Worm (Caenorhabditis elegans) whole organism, mixed stage, embryonic: ENCODE results near the gene dgat-2.

Experiments used
- M03D4.4 ChIP-seq: sonication (generic microtip); optimal IDR thresholded peaks from 2 replicates; lab custom pipeline; 2017; ENCODE audit warnings: mild to moderate bottlenecking, missing genetic modification characterization, missing compliant biosample characterization
- bed-3 ChIP-seq: fragments of 200-800 bp; sonication (Bioruptor generic); optimal IDR thresholded peaks from 3 replicates; lab custom pipeline; 2018; ENCODE audit warnings: mild to moderate bottlenecking, missing genetic modification characterization, moderate library complexity, missing compliant biosample characterization
- blmp-1 ChIP-seq: fragments of 150-350 bp; optimal IDR thresholded peaks from 2 replicates; lab custom pipeline; 2014; ENCODE audit warnings: missing biosample characterization, missing genetic modification characterization
- ceh-39 ChIP-seq: fragments of 150-350 bp; optimal IDR thresholded peaks from 2 replicates; lab custom pipeline; 2014; ENCODE audit warnings: missing biosample characterization, missing genetic modification characterization
- ceh-83 ChIP-seq: fragments of 200-800 bp; sonication (Bioruptor generic); optimal IDR thresholded peaks from 2 replicates; lab custom pipeline; 2018; ENCODE audit warnings: mild to moderate bottlenecking, missing genetic modification characterization, missing compliant biosample characterization
- cnd-1 ChIP-seq: fragments of 200-800 bp; sonication (Bioruptor generic); optimal IDR thresholded peaks from 2 replicates; lab custom pipeline; 2018; ENCODE audit warnings: mild to moderate bottlenecking, missing genetic modification characterization, missing compliant biosample characterization
- drap-1 ChIP-seq: fragments of 200-800 bp; sonication (Bioruptor generic); optimal IDR thresholded peaks from 3 replicates; lab custom pipeline; 2018; ENCODE audit warnings: mild to moderate bottlenecking, missing genetic modification characterization, missing compliant biosample characterization
- elt-1 ChIP-seq: sonication (generic microtip); optimal IDR thresholded peaks from 2 replicates; lab custom pipeline; 2017; ENCODE audit warnings: missing genetic modification characterization, mild to moderate bottlenecking, missing compliant biosample characterization, antibody characterized with exemption, moderate library complexity, borderline replicate concordance; ENCODE audit not compliant: insufficient read depth
- elt-3 ChIP-seq: fragments of 150-350 bp; optimal IDR thresholded peaks from 2 replicates; lab custom pipeline; 2014; ENCODE audit warnings: missing biosample characterization, missing genetic modification characterization
- flh-1 ChIP-seq: fragments of 200-800 bp; sonication (Bioruptor generic); optimal IDR thresholded peaks from 2 replicates; lab custom pipeline; 2018; ENCODE audit warnings: mild to moderate bottlenecking, missing genetic modification characterization, moderate library complexity, missing compliant biosample characterization
- ham-2 ChIP-seq: fragments of 200-800 bp; sonication (Bioruptor generic); optimal IDR thresholded peaks from 2 replicates; lab custom pipeline; 2018; ENCODE audit warnings: mild to moderate bottlenecking, missing genetic modification characterization, missing compliant biosample characterization
- hlh-1 ChIP-seq: fragments of 150-350 bp; optimal IDR thresholded peaks from 2 replicates; lab custom pipeline; 2014; ENCODE audit warnings: missing biosample characterization, missing genetic modification reagents, missing genetic modification characterization
- lin-13 ChIP-seq: fragments of 150-350 bp; optimal IDR thresholded peaks from 2 replicates; lab custom pipeline; 2014; ENCODE audit warnings: missing biosample characterization, missing genetic modification characterization
- lin-32 ChIP-seq: fragments of 200-800 bp; sonication (Bioruptor generic); optimal IDR thresholded peaks from 2 replicates; lab custom pipeline; 2018; ENCODE audit warnings: mild to moderate bottlenecking, missing genetic modification characterization, missing compliant biosample characterization
- lsy-2 ChIP-seq: fragments of 150-350 bp; optimal IDR thresholded peaks from 2 replicates; lab custom pipeline; 2014; ENCODE audit warnings: missing biosample characterization, missing genetic modification characterization
- mab-5 ChIP-seq: fragments of 150-350 bp; optimal IDR thresholded peaks from 2 replicates; lab custom pipeline; 2014; ENCODE audit warnings: missing biosample characterization, missing genetic modification characterization
- mep-1 ChIP-seq: fragments of 150-350 bp; optimal IDR thresholded peaks from 2 replicates; lab custom pipeline; 2017; ENCODE audit warnings: missing biosample characterization, missing genetic modification reagents, missing genetic modification characterization, inconsistent platforms
- mls-2 ChIP-seq: sonication (generic microtip); optimal IDR thresholded peaks from 2 replicates; lab custom pipeline; 2016; ENCODE audit warnings: mild to moderate bottlenecking, missing genetic modification characterization, moderate library complexity, missing compliant biosample characterization
- nhr-12 ChIP-seq: fragments of 150-350 bp; optimal IDR thresholded peaks from 2 replicates; lab custom pipeline; 2014; ENCODE audit warnings: missing biosample characterization, missing genetic modification characterization
- nhr-2 ChIP-seq: fragments of 150-350 bp; optimal IDR thresholded peaks from 2 replicates; lab custom pipeline; 2014; ENCODE audit warnings: missing biosample characterization, missing genetic modification characterization
- nhr-237 ChIP-seq: fragments of 150-350 bp; optimal IDR thresholded peaks from 2 replicates; lab custom pipeline; 2014; ENCODE audit warnings: missing biosample characterization, missing genetic modification characterization
- nhr-28 ChIP-seq: fragments of 150-350 bp; optimal IDR thresholded peaks from 2 replicates; lab custom pipeline; 2014; ENCODE audit warnings: missing biosample characterization, missing genetic modification characterization
- nhr-76 ChIP-seq: sonication (generic microtip); optimal IDR thresholded peaks from 2 replicates; lab custom pipeline; 2017; ENCODE audit warnings: missing biosample characterization, missing genetic modification characterization
- snpc-4 ChIP-seq: fragments of 150-350 bp; optimal IDR thresholded peaks from 2 replicates; lab custom pipeline; 2014; ENCODE audit warnings: missing biosample characterization, missing genetic modification characterization
- tbx-8 ChIP-seq: fragments of 200-800 bp; sonication (Bioruptor generic); optimal IDR thresholded peaks from 2 replicates; lab custom pipeline; 2018; ENCODE audit warnings: mild to moderate bottlenecking, missing genetic modification characterization, moderate library complexity, missing compliant biosample characterization
- unc-120 ChIP-seq: sonication (generic microtip); optimal IDR thresholded peaks from 2 replicates; lab custom pipeline; 2017; ENCODE audit warnings: missing genetic modification characterization, missing compliant biosample characterization; ENCODE audit not compliant: poor library complexity, severe bottlenecking
- unc-39 ChIP-seq: fragments of 150-350 bp; optimal IDR thresholded peaks from 2 replicates; lab custom pipeline; 2014; ENCODE audit warnings: missing biosample characterization, missing genetic modification characterization
- unc-62 ChIP-seq: fragments of 150-350 bp; optimal IDR thresholded peaks from 2 replicates; lab custom pipeline; 2014; ENCODE audit warnings: missing biosample characterization, missing genetic modification reagents, missing genetic modification characterization
- zip-8 ChIP-seq: fragments of 150-350 bp; optimal IDR thresholded peaks from 2 replicates; lab custom pipeline; 2014; ENCODE audit warnings: missing biosample characterization, missing genetic modification characterization
- ztf-11 ChIP-seq: fragments of 150-350 bp; optimal IDR thresholded peaks from 2 replicates; lab custom pipeline; 2014; ENCODE audit warnings: missing biosample characterization, missing genetic modification characterization

Gene dgat-2

ce11 chrV:17662260-17662659 is 2.2 kb downstream of the dgat-2 start:
- TF ChIP-seq blmp-1 (tag; lab: Kevin White, UChicago) = no peak
- no peak for TF ChIP-seq nhr-76 (tag; lab: Kevin White, UChicago)
- TF ChIP-seq hlh-1 (tag; lab: Kevin White, UChicago) = no peak
- no peak for TF ChIP-seq lsy-2 (tag; lab: Kevin White, UChicago)

DNA sequence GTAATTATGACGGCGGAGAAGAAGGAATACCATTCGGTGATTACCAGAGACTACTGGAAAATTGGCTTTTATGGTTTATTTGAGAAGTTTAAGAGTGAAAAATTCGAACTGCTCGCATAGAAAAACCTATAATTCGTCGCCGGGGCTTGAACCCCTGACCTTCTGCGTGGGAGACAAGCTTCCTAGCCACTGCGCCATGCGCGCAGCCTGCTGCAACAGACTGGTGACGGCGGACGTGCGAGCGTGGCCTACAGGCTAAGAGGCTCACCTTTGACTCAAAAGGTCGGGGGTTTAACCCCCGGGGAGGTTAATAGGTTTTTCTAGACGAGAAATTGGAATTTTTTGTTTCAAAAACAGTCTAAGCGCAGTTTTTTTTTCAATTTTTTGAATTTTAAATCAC is 4.3 kb downstream of the dgat-2 start:
- TF ChIP-seq nhr-2 (tag; lab: Kevin White, UChicago) (no peak), cnd-1 (tag; lab: Kevin White, UChicago) (no peak), mab-5 (tag; lab: Kevin White, UChicago) (no peak), drap-1 (GFP tag; lab: Kevin White, UChicago) (no peak), nhr-76 (tag; lab: Kevin White, UChicago) (no peak), nhr-28 (tag; lab: Kevin White, UChicago) (no peak), mls-2 (no peak), M03D4.4 (tag; lab: Kevin White, UChicago) (no peak), unc-62 (GFP tag; lab: Kevin White, UChicago) (no peak), lin-13 (tag; lab: Kevin White, UChicago) (no peak), bed-3 (GFP tag; lab: Kevin White, UChicago) (no peak), elt-3 (tag; lab: Kevin White, UChicago) (no peak), nhr-237 (tag; lab: Kevin White, UChicago) (no peak), tbx-8 (GFP tag; lab: Kevin White, UChicago) (no peak), flh-1 (GFP tag; lab: Kevin White, UChicago) (no peak), zip-8 (tag; lab: Kevin White, UChicago) (no peak), ceh-83 (GFP tag; lab: Kevin White, UChicago) (no peak), mep-1 (tag; lab: Kevin White, UChicago) (no peak), snpc-4 (tag; lab: Kevin White, UChicago) (no peak)
- TF ChIP-seq, all 35 proteins: peak for 0

- TF ChIP-seq M03D4.4 (tag; lab: Kevin White, UChicago) (no peak), ham-2 (GFP tag; lab: Kevin White, UChicago) (no peak), zip-8 (tag; lab: Kevin White, UChicago) (no peak), hlh-1 (tag; lab: Kevin White, UChicago) (no peak), unc-39 (no peak), bed-3 (GFP tag; lab: Kevin White, UChicago) (no peak), unc-120 (tag; lab: Kevin White, UChicago) (no peak), nhr-2 (tag; lab: Kevin White, UChicago) (no peak), elt-3 (tag; lab: Kevin White, UChicago) (no peak), snpc-4 (tag; lab: Kevin White, UChicago) (no peak), mls-2 (no peak), blmp-1 (tag; lab: Kevin White, UChicago) (no peak), ceh-83 (GFP tag; lab: Kevin White, UChicago) (no peak), lin-13 (tag; lab: Kevin White, UChicago) (no peak), lin-32 (GFP tag; lab: Kevin White, UChicago) (no peak), unc-62 (GFP tag; lab: Kevin White, UChicago) (no peak), nhr-237 (tag; lab: Kevin White, UChicago) (no peak), drap-1 (GFP tag; lab: Kevin White, UChicago) (no peak)
Measured at ce11 chrV:17665906-17666305, 5.8 kb downstream of the dgat-2 start, which contains the start of gene F59A1.11. TSS of gene F59A1.11 (minus strand) at chrV:17666006.

- TF ChIP-seq ham-2 (GFP tag; lab: Kevin White, UChicago) (no peak), nhr-12 (tag; lab: Kevin White, UChicago) (no peak)
Measured at ce11 chrV:17667676-17668075, 7.6 kb downstream of the dgat-2 start, which contains the start of gene F59A1.12. TSS of gene F59A1.12 (minus strand) at chrV:17667776.

DNA sequence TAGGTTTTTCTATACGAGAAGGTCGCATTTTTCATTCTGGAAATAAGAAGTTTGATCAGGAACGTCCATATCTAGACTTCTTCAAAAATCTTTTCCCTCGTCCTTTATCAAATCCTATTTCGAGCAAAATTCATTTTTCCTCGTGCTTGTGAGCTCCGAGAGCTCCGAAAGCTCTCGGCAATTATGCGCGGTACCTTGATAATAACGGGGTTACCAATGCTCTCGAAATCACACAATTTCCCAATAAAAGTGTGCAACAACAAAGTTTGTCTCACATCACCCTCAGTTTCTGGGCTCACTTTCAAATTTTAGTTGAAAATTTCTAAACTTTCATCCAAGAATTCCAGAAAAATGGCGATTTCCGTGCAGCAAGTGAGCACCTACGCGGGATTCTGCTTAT is 8.4 kb downstream of the dgat-2 start, which contains the start of gene str-89:
Gene str-89 (plus strand): TSS at position 301 of the 400 bp plus-strand sequence.
- no peak for TF ChIP-seq flh-1 (GFP tag; lab: Kevin White, UChicago)
- TF ChIP-seq lin-32 (GFP tag; lab: Kevin White, UChicago) = no peak
- no peak for TF ChIP-seq nhr-28 (tag; lab: Kevin White, UChicago)
- no peak for TF ChIP-seq ceh-83 (GFP tag; lab: Kevin White, UChicago)
- TF ChIP-seq nhr-2 (tag; lab: Kevin White, UChicago) = no peak
- no peak for TF ChIP-seq ztf-11 (tag; lab: Kevin White, UChicago)
- TF ChIP-seq unc-39 = no peak
- no peak for TF ChIP-seq M03D4.4 (tag; lab: Kevin White, UChicago)
- no peak for TF ChIP-seq elt-3 (tag; lab: Kevin White, UChicago)
- TF ChIP-seq ceh-39 (tag; lab: Kevin White, UChicago) = no peak
- TF ChIP-seq elt-1 = no peak
- no peak for TF ChIP-seq zip-8 (tag; lab: Kevin White, UChicago)
